Worm (Caenorhabditis elegans) whole organism, young adult: Measurements from ENCODE around the gene seld-1.

Source experiments
- B0019.2 ChIP-seq: fragments of 200-800 bp; sonication (Bioruptor generic); conservative IDR thresholded peaks from 2 replicates; pipeline ENCODE4 v1.3.6; 2022; ENCODE audit warnings: missing genetic modification reagents, missing genetic modification characterization, missing compliant biosample characterization
- B0336.3 ChIP-seq: fragments of 200-800 bp; sonication (Bioruptor generic); IDR thresholded peaks from 2 replicates; pipeline ENCODE4 v1.3.6; 2022; ENCODE audit warnings: missing genetic modification characterization, missing compliant biosample characterization
- C17E4.6 ChIP-seq: fragments of 200-800 bp; sonication (Bioruptor generic); IDR thresholded peaks from 2 replicates; pipeline ENCODE4 v1.3.6; 2022; ENCODE audit warnings: missing genetic modification reagents, missing genetic modification characterization, missing compliant biosample characterization
- D2030.7 ChIP-seq: fragments of 200-800 bp; sonication (Bioruptor generic); IDR thresholded peaks from 2 replicates; pipeline ENCODE4 v1.3.6; 2022; ENCODE audit warnings: missing genetic modification reagents, missing genetic modification characterization, missing compliant biosample characterization
- F10E7.11 ChIP-seq: sonication (generic microtip); optimal IDR thresholded peaks from 2 replicates; lab custom pipeline; 2017; ENCODE audit warnings: mild to moderate bottlenecking, missing genetic modification characterization, moderate library complexity, missing compliant biosample characterization
- F33H1.4 ChIP-seq: fragments of 200-800 bp; sonication (Bioruptor generic); IDR thresholded peaks from 2 replicates; pipeline ENCODE4 v1.3.6; 2022; ENCODE audit warnings: missing genetic modification reagents, missing genetic modification characterization, missing compliant biosample characterization
- F49E8.2 ChIP-seq: sonication (generic microtip); optimal IDR thresholded peaks from 3 replicates; lab custom pipeline; 2017; ENCODE audit warnings: missing genetic modification characterization, mild to moderate bottlenecking, missing compliant biosample characterization, antibody characterized with exemption, moderate library complexity; ENCODE audit not compliant: insufficient read depth
- T07F8.4 ChIP-seq: sonication (generic microtip); optimal IDR thresholded peaks from 2 replicates; lab custom pipeline; 2016; ENCODE audit warnings: mild to moderate bottlenecking, missing genetic modification characterization, moderate library complexity, missing compliant biosample characterization
- Y53G8AR.9 ChIP-seq: fragments of 200-800 bp; sonication (Bioruptor generic); conservative IDR thresholded peaks from 2 replicates; pipeline ENCODE4 v1.3.6; 2022; ENCODE audit warnings: missing genetic modification reagents, missing genetic modification characterization, missing compliant biosample characterization
- Y56A3A.18 ChIP-seq: fragments of 200-800 bp; sonication (Bioruptor generic); IDR thresholded peaks from 2 replicates; pipeline ENCODE4 v1.3.6; 2022; ENCODE audit warnings: missing genetic modification reagents, missing genetic modification characterization, missing compliant biosample characterization
- Y95B8A.8 ChIP-seq: fragments of 200-800 bp; sonication (Bioruptor generic); IDR thresholded peaks from 2 replicates; pipeline ENCODE4 v1.3.6; 2022; ENCODE audit warnings: missing genetic modification reagents, missing genetic modification characterization, missing compliant biosample characterization
- ZK185.1 ChIP-seq: sonication (generic microtip); optimal IDR thresholded peaks from 2 replicates; lab custom pipeline; 2016; ENCODE audit warnings: mild to moderate bottlenecking, missing genetic modification characterization, missing compliant biosample characterization; ENCODE audit not compliant: poor library complexity, severe bottlenecking
- aptf-2 ChIP-seq: fragments of 200-800 bp; sonication (Bioruptor generic); conservative IDR thresholded peaks from 2 replicates; pipeline ENCODE4 v1.3.6; 2022; ENCODE audit warnings: missing genetic modification reagents, missing genetic modification characterization, missing compliant biosample characterization
- atf-7 ChIP-seq: sonication (generic microtip); optimal IDR thresholded peaks from 2 replicates; lab custom pipeline; 2017; ENCODE audit warnings: mild to moderate bottlenecking, missing genetic modification characterization, missing compliant biosample characterization
- athp-1 ChIP-seq: sonication (generic microtip); optimal IDR thresholded peaks from 2 replicates; lab custom pipeline; 2017; ENCODE audit warnings: mild to moderate bottlenecking, missing genetic modification characterization, missing compliant biosample characterization
- attf-6 ChIP-seq: fragments of 200-800 bp; sonication (Bioruptor generic); IDR thresholded peaks from 2 replicates; pipeline ENCODE4 v1.3.6; 2022; ENCODE audit warnings: missing genetic modification reagents, missing genetic modification characterization, missing compliant biosample characterization
- ccch-3 ChIP-seq: fragments of 200-800 bp; sonication (Bioruptor generic); optimal IDR thresholded peaks from 2 replicates; lab custom pipeline; 2018; ENCODE audit warnings: mild to moderate bottlenecking, missing genetic modification characterization, missing compliant biosample characterization
- cebp-2 ChIP-seq: fragments of 200-800 bp; sonication (Bioruptor generic); IDR thresholded peaks from 2 replicates; pipeline ENCODE4 v1.3.6; 2022; ENCODE audit warnings: missing genetic modification characterization, missing compliant biosample characterization
- ceh-58 ChIP-seq: fragments of 200-800 bp; sonication (Bioruptor generic); IDR thresholded peaks from 2 replicates; pipeline ENCODE4 v1.3.6; 2022; ENCODE audit warnings: missing genetic modification characterization, missing compliant biosample characterization
- chd-7 ChIP-seq: sonication (generic microtip); optimal IDR thresholded peaks from 2 replicates; lab custom pipeline; 2016; ENCODE audit warnings: mild to moderate bottlenecking, missing genetic modification characterization, moderate library complexity, missing compliant biosample characterization
- die-1 ChIP-seq: sonication (generic microtip); optimal IDR thresholded peaks from 2 replicates; lab custom pipeline; 2016; ENCODE audit warnings: missing genotype, mild to moderate bottlenecking, missing genetic modification characterization, missing compliant biosample characterization
- dpl-1 ChIP-seq: fragments of 150-350 bp; optimal IDR thresholded peaks from 2 replicates; lab custom pipeline; 2014; ENCODE audit warnings: missing biosample characterization, missing genetic modification reagents, missing genetic modification characterization
- efl-1 ChIP-seq: fragments of 150-350 bp; optimal IDR thresholded peaks from 2 replicates; lab custom pipeline; 2014; ENCODE audit warnings: missing biosample characterization, missing genetic modification reagents, missing genetic modification characterization
- egl-18 ChIP-seq: fragments of 200-800 bp; sonication (Bioruptor generic); IDR thresholded peaks from 2 replicates; pipeline ENCODE4 v1.3.6; 2022; ENCODE audit warnings: missing genetic modification reagents, missing genetic modification characterization, missing compliant biosample characterization
- egrh-3 ChIP-seq: fragments of 200-800 bp; sonication (Bioruptor generic); IDR thresholded peaks from 2 replicates; pipeline ENCODE4 v1.3.6; 2022; ENCODE audit warnings: missing genetic modification reagents, missing genetic modification characterization, missing compliant biosample characterization
- him-1 ChIP-seq: sonication (generic microtip); optimal IDR thresholded peaks from 2 replicates; lab custom pipeline; 2016; ENCODE audit warnings: missing genotype, missing genetic modification reagents, missing genetic modification characterization, missing compliant biosample characterization
- hlh-12 ChIP-seq: sonication (generic microtip); optimal IDR thresholded peaks from 2 replicates; lab custom pipeline; 2016; ENCODE audit warnings: missing genetic modification characterization, missing compliant biosample characterization
- hmg-20 ChIP-seq: fragments of 200-800 bp; sonication (Bioruptor generic); IDR thresholded peaks from 2 replicates; pipeline ENCODE4 v1.3.6; 2022; ENCODE audit warnings: missing genetic modification reagents, missing genetic modification characterization, missing compliant biosample characterization
- lin-26 ChIP-seq: fragments of 200-800 bp; sonication (Bioruptor generic); IDR thresholded peaks from 2 replicates; pipeline ENCODE4 v1.3.6; 2022; ENCODE audit warnings: missing genetic modification reagents, missing genetic modification characterization, missing compliant biosample characterization
- lir-1 ChIP-seq: fragments of 200-800 bp; sonication (Bioruptor generic); conservative IDR thresholded peaks from 2 replicates; pipeline ENCODE4 v1.3.6; 2022; ENCODE audit warnings: missing genetic modification reagents, missing genetic modification characterization, missing compliant biosample characterization
- lsy-27 ChIP-seq: sonication (generic microtip); optimal IDR thresholded peaks from 2 replicates; lab custom pipeline; 2017; ENCODE audit warnings: missing genetic modification characterization, mild to moderate bottlenecking, missing compliant biosample characterization, antibody characterized with exemption, missing genotype, borderline replicate concordance; ENCODE audit not compliant: insufficient read depth
- madf-3 ChIP-seq: fragments of 200-800 bp; sonication (Bioruptor generic); IDR thresholded peaks from 2 replicates; pipeline ENCODE4 v1.3.6; 2022; ENCODE audit warnings: missing genetic modification reagents, missing genetic modification characterization, missing compliant biosample characterization
- madf-6 ChIP-seq: fragments of 200-800 bp; sonication (Bioruptor generic); IDR thresholded peaks from 2 replicates; pipeline ENCODE4 v1.3.6; 2022; ENCODE audit warnings: missing genetic modification reagents, missing genetic modification characterization, missing compliant biosample characterization
- madf-8 ChIP-seq: fragments of 200-800 bp; sonication (Bioruptor generic); conservative IDR thresholded peaks from 2 replicates; pipeline ENCODE4 v1.3.6; 2022; ENCODE audit warnings: missing genetic modification reagents, missing genetic modification characterization, missing compliant biosample characterization
- mcd-1 ChIP-seq: fragments of 200-800 bp; sonication (Bioruptor generic); IDR thresholded peaks from 2 replicates; pipeline ENCODE4 v1.3.6; 2022; ENCODE audit warnings: missing genetic modification reagents, missing genetic modification characterization, missing compliant biosample characterization
- mel-28 ChIP-seq: sonication (generic microtip); optimal IDR thresholded peaks from 2 replicates; lab custom pipeline; 2016; ENCODE audit warnings: borderline replicate concordance, mild to moderate bottlenecking, missing genetic modification characterization, missing compliant biosample characterization
- mxl-1 ChIP-seq: sonication (generic microtip); optimal IDR thresholded peaks from 2 replicates; lab custom pipeline; 2016; ENCODE audit warnings: missing genetic modification characterization, missing compliant biosample characterization
- nfyb-1 ChIP-seq: fragments of 200-800 bp; sonication (Bioruptor generic); IDR thresholded peaks from 2 replicates; pipeline ENCODE4 v1.3.6; 2022; ENCODE audit warnings: missing genetic modification reagents, missing genetic modification characterization, missing compliant biosample characterization
- nhr-80 ChIP-seq: sonication (generic microtip); optimal IDR thresholded peaks from 2 replicates; lab custom pipeline; 2016; ENCODE audit warnings: missing genetic modification characterization, missing compliant biosample characterization
- nhr-90 ChIP-seq: sonication (generic microtip); optimal IDR thresholded peaks from 2 replicates; lab custom pipeline; 2016; ENCODE audit warnings: missing genotype, mild to moderate bottlenecking, missing genetic modification characterization, missing compliant biosample characterization
- rcor-1 ChIP-seq: fragments of 200-800 bp; sonication (Bioruptor generic); IDR thresholded peaks from 2 replicates; pipeline ENCODE4 v1.3.6; 2022; ENCODE audit warnings: missing genetic modification reagents, missing genetic modification characterization, missing compliant biosample characterization
- rec-8 ChIP-seq, 2 experiments: sonication (generic microtip); optimal IDR thresholded peaks; 2 replicates each; lab custom pipeline; 2016; ENCODE audit warnings: mild to moderate bottlenecking in 2 of 2, missing genetic modification characterization in 2 of 2, missing genetic modification reagents in 2 of 2, missing genotype in 2 of 2, missing biosample characterization in 1 of 2, missing compliant biosample characterization in 1 of 2, moderate library complexity in 1 of 2
- repo-1 ChIP-seq: sonication (generic microtip); optimal IDR thresholded peaks from 2 replicates; lab custom pipeline; 2017; ENCODE audit warnings: mild to moderate bottlenecking, missing genetic modification characterization, missing compliant biosample characterization
- snpc-1.3 ChIP-seq: sonication (generic microtip); optimal IDR thresholded peaks from 2 replicates; lab custom pipeline; 2017; ENCODE audit warnings: missing genetic modification characterization, mild to moderate bottlenecking, missing compliant biosample characterization, antibody characterized with exemption, moderate library complexity, missing genotype, missing genetic modification reagents; ENCODE audit not compliant: insufficient read depth
- tbx-9 ChIP-seq: sonication (generic microtip); optimal IDR thresholded peaks from 2 replicates; lab custom pipeline; 2016; ENCODE audit warnings: borderline replicate concordance, missing genetic modification characterization, inconsistent platforms, missing compliant biosample characterization
- tlf-1 ChIP-seq: fragments of 200-800 bp; sonication (Bioruptor generic); optimal IDR thresholded peaks from 2 replicates; lab custom pipeline; 2018; ENCODE audit warnings: mild to moderate bottlenecking, missing genetic modification characterization, missing compliant biosample characterization
- xnd-1 ChIP-seq: sonication (generic microtip); optimal IDR thresholded peaks from 2 replicates; lab custom pipeline; 2016; ENCODE audit warnings: missing genotype, missing genetic modification reagents, missing genetic modification characterization, missing compliant biosample characterization
- ztf-28 ChIP-seq: fragments of 200-800 bp; sonication (Bioruptor generic); IDR thresholded peaks from 2 replicates; pipeline ENCODE4 v1.3.6; 2022; ENCODE audit warnings: missing genetic modification reagents, missing genetic modification characterization, missing compliant biosample characterization

Gene seld-1

DNA sequence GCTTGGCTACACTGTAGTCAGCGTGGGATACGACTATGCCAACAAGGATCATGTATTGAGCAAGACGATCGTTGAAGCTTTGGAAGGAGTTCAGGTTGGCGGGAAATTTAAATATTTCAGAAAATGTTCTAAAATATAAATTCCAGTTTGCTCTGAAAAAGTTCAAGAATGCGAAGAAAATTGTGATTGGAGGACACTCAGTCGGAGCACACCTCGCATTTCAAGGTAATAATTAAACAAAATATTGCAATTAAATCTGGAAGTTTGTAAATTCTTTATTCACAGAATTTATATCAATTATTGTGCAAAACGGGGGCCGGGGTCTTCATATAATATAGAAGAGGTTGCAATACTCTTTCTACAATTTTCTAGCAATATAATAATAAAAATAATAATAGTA is 4.8 kb downstream of the seld-1 start (continued):
- TF ChIP-seq Y95B8A.8 (GFP tag; lab: Robert Waterston, UW) (peak; percentile 65; the same call in 1 of the 2 replicates), lir-1 (GFP tag; lab: Robert Waterston, UW) (no peak), nhr-90 (tag; lab: Kevin White, UChicago) (no peak), lin-26 (GFP tag; lab: Robert Waterston, UW) (peak; percentile 74; the same call in 1 of the 2 replicates), egl-18 (GFP tag; lab: Robert Waterston, UW) (no peak), B0019.2 (GFP tag; lab: Robert Waterston, UW) (no peak), atf-7 (tag; lab: Kevin White, UChicago) (peak; percentile 3), mcd-1 (no peak), lsy-27 (tag; lab: Kevin White, UChicago) (no peak), die-1 (tag; lab: Kevin White, UChicago) (no peak), snpc-1.3 (tag; lab: Kevin White, UChicago) (no peak), ZK185.1 (tag; lab: Kevin White, UChicago) (no peak), hlh-12 (tag; lab: Kevin White, UChicago) (no peak), rcor-1 (peak; percentile 44), chd-7 (tag; lab: Kevin White, UChicago) (no peak), B0336.3 (GFP tag; lab: Robert Waterston, UW) (peak; percentile 78; the same call in 1 of the 2 replicates), athp-1 (tag; lab: Kevin White, UChicago) (peak; percentile 61), ceh-58 (GFP tag; lab: Robert Waterston, UW) (no peak), repo-1 (tag; lab: Kevin White, UChicago) (no peak), madf-3 (GFP tag; lab: Robert Waterston, UW) (0 out of 2 replicates have a peak, but pooled peaks have one; percentile 2), xnd-1 (tag; lab: Kevin White, UChicago) (peak; percentile 48), D2030.7 (peak; percentile 63), cebp-2 (GFP tag; lab: Robert Waterston, UW) (0 out of 2 replicates have a peak, but pooled peaks have one; percentile 18), tbx-9 (no peak), C17E4.6 (0 out of 2 replicates have a peak, but pooled peaks have one; percentile 54), mxl-1 (tag; lab: Kevin White, UChicago) (no peak), mel-28 (tag; lab: Kevin White, UChicago) (no peak), F33H1.4 (0 out of 2 replicates have a peak, but pooled peaks have one; percentile 20), madf-8 (GFP tag; lab: Robert Waterston, UW) (peak; percentile 52), tlf-1 (GFP tag; lab: Kevin White, UChicago) (peak; percentile 31), F49E8.2 (tag; lab: Kevin White, UChicago) (peak; percentile 66), dpl-1 (GFP tag; lab: Kevin White, UChicago) (no peak), efl-1 (peak; percentile 35), him-1 (tag; lab: Kevin White, UChicago) (peak; percentile 62), T07F8.4 (tag; lab: Kevin White, UChicago) (no peak), Y56A3A.18 (GFP tag; lab: Robert Waterston, UW) (peak; percentile 14; the same call in 1 of the 2 replicates), madf-6 (peak; percentile 83), nhr-80 (tag; lab: Kevin White, UChicago) (no peak), rec-8 (tag; optimal IDR thresholded peaks at IDR 0.05; lab: Kevin White, UChicago) (no peak), ztf-28 (GFP tag; lab: Robert Waterston, UW) (0 out of 2 replicates have a peak, but pooled peaks have one; percentile 28), F10E7.11 (peak; percentile 30), hmg-20 (GFP tag; lab: Robert Waterston, UW) (no peak), ccch-3 (GFP tag; lab: Kevin White, UChicago) (no peak), Y53G8AR.9 (GFP tag; lab: Robert Waterston, UW) (peak; percentile 76; the same call in 1 of the 2 replicates), nfyb-1 (no peak), aptf-2 (GFP tag; lab: Robert Waterston, UW) (no peak), attf-6 (GFP tag; lab: Robert Waterston, UW) (peak; percentile 92), egrh-3 (GFP tag; lab: Robert Waterston, UW) (no peak)
